Fruit fly (Drosophila melanogaster) whole organism, embryonic: Measurements from ENCODE around the gene CG10140.
A peak's percentile ranks its signal among the peaks of the same experiment; 100 is the strongest.

ENCODE experiments used
- BEAF-32 ChIP-seq: fragments of 200-800 bp; sonication (Bioruptor generic); optimal IDR thresholded peaks from 3 replicates; lab custom pipeline; 2017; ENCODE audit warnings: missing biosample characterization, missing genetic modification characterization, mild to moderate bottlenecking, moderate library complexity, missing genetic modification reagents
- CG1024 ChIP-seq: fragments of 200-800 bp; sonication (Bioruptor generic); IDR thresholded peaks from 2 replicates; pipeline ENCODE4 v1.3.6; 2022; ENCODE audit warnings: missing biosample characterization, missing genetic modification characterization
- CG10274 ChIP-seq: fragments of 200-800 bp; sonication (Bioruptor generic); optimal IDR thresholded peaks from 3 replicates; lab custom pipeline; 2017; ENCODE audit warnings: missing biosample characterization, mild to moderate bottlenecking, missing genetic modification characterization
- CG10543 ChIP-seq: fragments of 200-800 bp; sonication (Bioruptor generic); optimal IDR thresholded peaks from 3 replicates; lab custom pipeline; 2017; ENCODE audit warnings: missing biosample characterization, mild to moderate bottlenecking, missing genetic modification characterization, moderate library complexity
- CG11093 ChIP-seq: fragments of 200-800 bp; sonication (Bioruptor generic); IDR thresholded peaks from 3 replicates; pipeline ENCODE4 v1.3.6; 2022; ENCODE audit warnings: missing biosample characterization, missing genetic modification characterization
- CG11456 ChIP-seq: fragments of 200-800 bp; sonication (Bioruptor generic); IDR thresholded peaks from 3 replicates; pipeline ENCODE4 v1.3.6; 2022; ENCODE audit warnings: missing biosample characterization, missing genetic modification characterization
- CG11723 ChIP-seq: fragments of 200-800 bp; sonication (Bioruptor generic); optimal IDR thresholded peaks from 2 replicates; lab custom pipeline; 2017; ENCODE audit warnings: missing biosample characterization, mild to moderate bottlenecking, missing genetic modification characterization
- CG13123 ChIP-seq: fragments of 200-800 bp; sonication (Bioruptor generic); optimal IDR thresholded peaks from 2 replicates; lab custom pipeline; 2016; ENCODE audit warnings: missing biosample characterization, missing genetic modification characterization
- CG14441 ChIP-seq: fragments of 200-800 bp; sonication (Bioruptor generic); IDR thresholded peaks from 2 replicates; pipeline ENCODE4 v1.3.6; 2022; ENCODE audit warnings: missing biosample characterization, missing genetic modification characterization
- CG14965 ChIP-seq: fragments of 200-800 bp; sonication (Bioruptor generic); optimal IDR thresholded peaks from 2 replicates; lab custom pipeline; 2016; ENCODE audit warnings: missing biosample characterization, missing genetic modification characterization, borderline replicate concordance
- CG16779 ChIP-seq: fragments of 200-800 bp; sonication (Bioruptor generic); IDR thresholded peaks from 2 replicates; pipeline ENCODE4 v1.3.6; 2022; ENCODE audit warnings: missing biosample characterization, missing genetic modification characterization
- CG17612 ChIP-seq: fragments of 200-800 bp; sonication (Bioruptor generic); IDR thresholded peaks from 2 replicates; pipeline ENCODE4 v1.3.6; 2022; ENCODE audit warnings: missing biosample characterization, missing genetic modification characterization
- CG2712 ChIP-seq: fragments of 200-800 bp; optimal IDR thresholded peaks from 3 replicates; lab custom pipeline; 2019; ENCODE audit warnings: missing biosample characterization, mild to moderate bottlenecking, missing genetic modification characterization, moderate library complexity
- CG2875 ChIP-seq: fragments of 200-800 bp; sonication (Bioruptor generic); optimal IDR thresholded peaks from 2 replicates; lab custom pipeline; 2017; ENCODE audit warnings: missing biosample characterization, mild to moderate bottlenecking, missing genetic modification characterization, missing genetic modification reagents
- CG31441 ChIP-seq: fragments of 200-800 bp; sonication (Bioruptor generic); IDR thresholded peaks from 2 replicates; pipeline ENCODE4 v1.3.6; 2022; ENCODE audit warnings: missing biosample characterization, missing genetic modification characterization
- CG34376 ChIP-seq: fragments of 200-800 bp; sonication (Bioruptor generic); optimal IDR thresholded peaks from 2 replicates; lab custom pipeline; 2018; ENCODE audit warnings: missing biosample characterization, mild to moderate bottlenecking, missing genetic modification characterization
- CG4730 ChIP-seq: fragments of 200-800 bp; sonication (Bioruptor generic); IDR thresholded peaks from 2 replicates; pipeline ENCODE4 v1.3.6; 2022; ENCODE audit warnings: missing biosample characterization, missing genetic modification characterization
- CG6683 ChIP-seq: fragments of 200-800 bp; sonication (Bioruptor generic); optimal IDR thresholded peaks from 2 replicates; lab custom pipeline; 2017; ENCODE audit warnings: missing biosample characterization, mild to moderate bottlenecking, missing genetic modification characterization, missing genetic modification reagents
- CG6765 ChIP-seq: fragments of 200-800 bp; sonication (Bioruptor generic); optimal IDR thresholded peaks from 3 replicates; lab custom pipeline; 2017; ENCODE audit warnings: missing biosample characterization, mild to moderate bottlenecking, missing genetic modification characterization
- CG7839 ChIP-seq: fragments of 200-800 bp; sonication (Bioruptor generic); optimal IDR thresholded peaks from 3 replicates; lab custom pipeline; 2018; ENCODE audit warnings: missing biosample characterization, mild to moderate bottlenecking, missing genetic modification characterization, moderate library complexity
- CG8388 ChIP-seq: fragments of 200-800 bp; sonication (Bioruptor generic); optimal IDR thresholded peaks from 2 replicates; lab custom pipeline; 2019; ENCODE audit warnings: missing biosample characterization, mild to moderate bottlenecking, missing genetic modification characterization, moderate library complexity
- CG8765 ChIP-seq: fragments of 200-800 bp; sonication (Bioruptor generic); IDR thresholded peaks from 2 replicates; pipeline ENCODE4 v1.3.6; 2022; ENCODE audit warnings: missing biosample characterization, missing genetic modification characterization
- CrebB ChIP-seq: fragments of 200-800 bp; sonication (Bioruptor generic); optimal IDR thresholded peaks from 3 replicates; lab custom pipeline; 2018; ENCODE audit warnings: missing biosample characterization, mild to moderate bottlenecking, missing genetic modification characterization
- Deaf1 ChIP-seq: fragments of 200-800 bp; optimal IDR thresholded peaks from 3 replicates; lab custom pipeline; 2019; ENCODE audit warnings: missing biosample characterization, mild to moderate bottlenecking, missing genetic modification characterization, moderate library complexity
- Med ChIP-seq: fragments of 200-800 bp; sonication (Bioruptor generic); peaks from one replicate; lab custom pipeline; 2016; ENCODE audit warnings: missing biosample characterization, missing genetic modification characterization, mild to moderate bottlenecking, inconsistent platforms, moderate library complexity
- Oli ChIP-seq: fragments of 200-800 bp; sonication (Bioruptor generic); optimal IDR thresholded peaks from 2 replicates; lab custom pipeline; 2018; ENCODE audit warnings: missing biosample characterization, mild to moderate bottlenecking, missing genetic modification characterization, moderate library complexity
- Scr ChIP-seq: fragments of 200-800 bp; sonication (Bioruptor generic); IDR thresholded peaks from 2 replicates; pipeline ENCODE4 v1.3.6; 2022; ENCODE audit warnings: missing biosample characterization, missing genetic modification characterization; ENCODE audit not compliant: partially characterized antibody
- Sox100B ChIP-seq: fragments of 200-800 bp; sonication (Bioruptor generic); optimal IDR thresholded peaks from 3 replicates; lab custom pipeline; 2018; ENCODE audit warnings: missing biosample characterization, mild to moderate bottlenecking, missing genetic modification characterization
- Trl ChIP-seq, 3 experiments: fragments of >200 bp in 2 of 3; fragments of 200-800 bp in 1 of 3; sonication (Bioruptor generic) in 1 of 3; optimal IDR thresholded peaks; 2 replicates in 1 of 3; 3 replicates in 2 of 3; lab custom pipeline; 2016 to 2017; ENCODE audit warnings: missing biosample characterization in 1 of 3, missing genetic modification characterization in 1 of 3
- abd-A ChIP-seq: fragments of 200-800 bp; sonication (Bioruptor generic); optimal IDR thresholded peaks from 3 replicates; lab custom pipeline; 2019; ENCODE audit warnings: missing biosample characterization, mild to moderate bottlenecking, missing genetic modification characterization, moderate library complexity
- amos ChIP-seq: fragments of 200-800 bp; sonication (Bioruptor generic); IDR thresholded peaks from 2 replicates; pipeline ENCODE4 v1.3.6; 2022; ENCODE audit warnings: missing biosample characterization, missing genetic modification characterization; ENCODE audit not compliant: partially characterized antibody
- caup ChIP-seq: fragments of 200-800 bp; sonication (Bioruptor generic); optimal IDR thresholded peaks from 3 replicates; lab custom pipeline; 2017; ENCODE audit warnings: missing biosample characterization, mild to moderate bottlenecking, missing genetic modification characterization, moderate library complexity; ENCODE audit not compliant: severe bottlenecking
- chinmo ChIP-seq: fragments of 200-800 bp; sonication (Bioruptor generic); IDR thresholded peaks from 4 replicates; pipeline ENCODE4 v1.3.6; 2022; ENCODE audit warnings: missing biosample characterization, missing genetic modification characterization; ENCODE audit not compliant: partially characterized antibody
- eve ChIP-seq, 2 experiments: fragments of >200 bp; optimal IDR thresholded peaks; 2 replicates each; lab custom pipeline; 2017; ENCODE audit warnings: missing biosample characterization in 2 of 2, missing genetic modification characterization in 2 of 2
- ewg ChIP-seq: fragments of 200-800 bp; sonication (Bioruptor generic); optimal IDR thresholded peaks from 3 replicates; lab custom pipeline; 2017; ENCODE audit warnings: mild to moderate bottlenecking, missing biosample characterization, missing genetic modification reagents, missing genetic modification characterization
- exex ChIP-seq: fragments of 200-800 bp; sonication (Bioruptor generic); optimal IDR thresholded peaks from 4 replicates; lab custom pipeline; 2018; ENCODE audit warnings: missing biosample characterization, mild to moderate bottlenecking, missing genetic modification characterization, moderate library complexity
- gcm2 ChIP-seq: fragments of 200-800 bp; sonication (Bioruptor generic); optimal IDR thresholded peaks from 2 replicates; lab custom pipeline; 2016; ENCODE audit warnings: missing biosample characterization, missing genetic modification characterization
- grau ChIP-seq: fragments of 200-800 bp; optimal IDR thresholded peaks from 3 replicates; lab custom pipeline; 2019; ENCODE audit warnings: missing biosample characterization, mild to moderate bottlenecking, missing genetic modification characterization, moderate library complexity
- grn ChIP-seq: fragments of 200-800 bp; sonication (Bioruptor generic); optimal IDR thresholded peaks from 3 replicates; lab custom pipeline; 2017; ENCODE audit warnings: missing biosample characterization, missing genetic modification characterization
- nau ChIP-seq: fragments of 200-800 bp; sonication (Bioruptor generic); optimal IDR thresholded peaks from 3 replicates; lab custom pipeline; 2017; ENCODE audit warnings: missing biosample characterization, mild to moderate bottlenecking, missing genetic modification characterization, missing genetic modification reagents
- onecut ChIP-seq: fragments of 200-800 bp; sonication (Bioruptor generic); IDR thresholded peaks from 2 replicates; pipeline ENCODE4 v1.3.6; 2022; ENCODE audit warnings: missing biosample characterization, missing genetic modification characterization
- pnt ChIP-seq: fragments of 200-800 bp; sonication (Bioruptor generic); optimal IDR thresholded peaks from 3 replicates; lab custom pipeline; 2016; ENCODE audit warnings: missing biosample characterization, missing genetic modification characterization
- salm ChIP-seq: fragments of 200-800 bp; sonication (Bioruptor generic); optimal IDR thresholded peaks from 2 replicates; lab custom pipeline; 2018; ENCODE audit warnings: missing biosample characterization, mild to moderate bottlenecking, missing genetic modification characterization
- sens-2 ChIP-seq: fragments of 200-800 bp; sonication (Bioruptor generic); IDR thresholded peaks from 2 replicates; pipeline ENCODE4 v1.3.6; 2022; ENCODE audit warnings: missing biosample characterization, missing genetic modification characterization
- sim ChIP-seq: fragments of 200-800 bp; sonication (Bioruptor generic); IDR thresholded peaks from 2 replicates; pipeline ENCODE4 v1.3.6; 2022; ENCODE audit warnings: missing biosample characterization, missing genetic modification characterization
- slou ChIP-seq: fragments of 200-800 bp; sonication (Bioruptor generic); optimal IDR thresholded peaks from 3 replicates; lab custom pipeline; 2016; ENCODE audit warnings: missing biosample characterization, missing genetic modification characterization
- wek ChIP-seq: fragments of 200-800 bp; sonication (Bioruptor generic); optimal IDR thresholded peaks from 3 replicates; lab custom pipeline; 2018; ENCODE audit warnings: missing biosample characterization, mild to moderate bottlenecking, missing genetic modification characterization, moderate library complexity
- z ChIP-seq: fragments of 200-800 bp; sonication (Bioruptor generic); IDR thresholded peaks from 3 replicates; pipeline ENCODE4 v1.3.6; 2022; ENCODE audit warnings: missing biosample characterization, missing genetic modification characterization
- zf30C ChIP-seq: fragments of 200-800 bp; sonication (Bioruptor generic); optimal IDR thresholded peaks from 3 replicates; lab custom pipeline; 2018; ENCODE audit warnings: missing biosample characterization, mild to moderate bottlenecking, missing genetic modification characterization

The CG10140 gene

dm6 chr3L:13474607-13475006, 34.3 kb upstream of the CG10140 start, which contains the start of gene CG10089:
TSS of gene CG10089 (minus strand) at chr3L:13474787.
- TF ChIP-seq CG16779 (GFP tag; lab: Robert Waterston, UW) = peak; percentile 56; the same call in 1 of the 2 replicates
- no peak for TF ChIP-seq CG2712 (tag; lab: Kevin White, UChicago)
- no peak for TF ChIP-seq CG11456 (GFP tag; lab: Robert Waterston, UW)
- no peak for TF ChIP-seq CG10274
- TF ChIP-seq Trl (optimal IDR thresholded peaks at IDR 0.05; lab: Kevin White, UChicago) = peak in 1 of 2 experiments; percentile 11
- no peak for TF ChIP-seq Trl (GFP tag; optimal IDR thresholded peaks at IDR 0.05; lab: Kevin White, UChicago)
- TF ChIP-seq sim (GFP tag; lab: Robert Waterston, UW) = no peak
- TF ChIP-seq CG4730 (GFP tag; lab: Robert Waterston, UW) = no peak
- TF ChIP-seq amos (GFP tag; lab: Robert Waterston, UW) = peak; percentile 14; the same call in 1 of the 2 replicates
- TF ChIP-seq CG14441 (GFP tag; lab: Robert Waterston, UW) = no peak
- no peak for TF ChIP-seq wek (GFP tag; lab: Kevin White, UChicago)
- TF ChIP-seq CrebB (tag; lab: Kevin White, UChicago) = no peak
- TF ChIP-seq CG10543 (GFP tag; lab: Kevin White, UChicago) = no peak
- no peak for TF ChIP-seq abd-A (tag; lab: Kevin White, UChicago)
- TF ChIP-seq caup (GFP tag; lab: Kevin White, UChicago) = no peak
- peak; percentile 56 for TF ChIP-seq ewg (GFP tag; lab: Kevin White, UChicago)
- TF ChIP-seq z (GFP tag; lab: Robert Waterston, UW) = peak; percentile 93
- peak; percentile 50 for TF ChIP-seq Med (GFP tag; lab: Kevin White, UChicago)
- TF ChIP-seq Deaf1 = peak; percentile 59
- no peak for TF ChIP-seq zf30C (GFP tag; lab: Kevin White, UChicago)

dm6 chr3L:13457133-13457532, 16.9 kb upstream of the CG10140 start, which contains the start of gene CG10116:
TSS of gene CG10116 (minus strand) at chr3L:13457238.
- TF ChIP-seq CG17612 (GFP tag; lab: Robert Waterston, UW) = no peak
- no peak for TF ChIP-seq CG34376 (GFP tag; lab: Kevin White, UChicago)
- TF ChIP-seq nau = no peak
- no peak for TF ChIP-seq sim (GFP tag; lab: Robert Waterston, UW)
- no peak for TF ChIP-seq Oli (tag; lab: Kevin White, UChicago)
- no peak for TF ChIP-seq Sox100B (GFP tag; lab: Kevin White, UChicago)
- no peak for TF ChIP-seq CG11723 (GFP tag; lab: Kevin White, UChicago)
- peak; percentile 70 for TF ChIP-seq grn (GFP tag; lab: Kevin White, UChicago)
- TF ChIP-seq salm (tag; lab: Kevin White, UChicago) = no peak
- no peak for TF ChIP-seq CG14965
- no peak for TF ChIP-seq grau (tag; lab: Kevin White, UChicago)
- TF ChIP-seq BEAF-32 (GFP tag; lab: Kevin White, UChicago) = no peak
- TF ChIP-seq CG8388 (GFP tag; lab: Kevin White, UChicago) = no peak
- TF ChIP-seq CG7839 (tag; lab: Kevin White, UChicago) = no peak
- no peak for TF ChIP-seq CG13123
- no peak for TF ChIP-seq CG2875 (GFP tag; lab: Kevin White, UChicago)
- no peak for TF ChIP-seq CG6683 (GFP tag; lab: Kevin White, UChicago)
- TF ChIP-seq CG6765 (GFP tag; lab: Kevin White, UChicago) = no peak
- no peak for TF ChIP-seq Scr (GFP tag; lab: Robert Waterston, UW)
- no peak for TF ChIP-seq CG31441
- peak; percentile 78 for TF ChIP-seq exex (tag; lab: Kevin White, UChicago)
- peak; percentile 43; the same call in 1 of the 2 replicates for TF ChIP-seq sens-2 (GFP tag; lab: Robert Waterston, UW)
- no peak for TF ChIP-seq gcm2
- TF ChIP-seq eve (GFP tag; optimal IDR thresholded peaks at IDR 0.05; lab: Kevin White, UChicago) = no peak
- TF ChIP-seq slou (GFP tag; lab: Kevin White, UChicago) = no peak
- TF ChIP-seq onecut (GFP tag; lab: Robert Waterston, UW) = no peak
- TF ChIP-seq pnt (GFP tag; lab: Kevin White, UChicago) = no peak
- no peak for TF ChIP-seq CG1024
- no peak for TF ChIP-seq CG8765 (GFP tag; lab: Robert Waterston, UW)
- TF ChIP-seq CG11093 (GFP tag; lab: Robert Waterston, UW) = no peak
- 0 out of 4 replicates have a peak, but pooled peaks have one; percentile 38 for TF ChIP-seq chinmo (GFP tag; lab: Robert Waterston, UW)
